Fruit fly (Drosophila melanogaster): ENCODE data around the gene CG14563.

DNA sequence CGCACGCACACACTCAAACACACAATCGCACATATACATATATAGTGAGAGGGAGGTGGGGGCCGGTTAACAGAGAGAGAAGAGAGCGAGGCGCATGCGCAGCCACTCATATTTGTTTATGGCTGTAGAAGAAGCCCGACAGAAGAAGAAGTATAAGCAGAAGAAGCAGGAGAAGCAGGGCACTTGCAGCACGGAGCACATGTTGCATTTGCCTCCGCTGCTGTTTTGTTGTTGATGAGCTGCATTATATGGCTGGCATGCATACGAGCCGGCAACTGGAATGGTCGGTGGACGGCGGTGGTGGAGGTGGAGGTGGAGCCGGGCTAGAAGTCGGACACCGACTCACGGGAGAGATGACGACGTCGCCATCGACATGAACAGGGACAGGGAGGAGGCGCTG, 41.8 kb downstream of the CG14563 start:
- TF ChIP-seq CG32121 (GFP tag; IDR thresholded peaks at IDR 0.05) (no peak), CG12605 (GFP tag; IDR thresholded peaks at IDR 0.05) (no peak), CG14655 (GFP tag; optimal IDR thresholded peaks at IDR 0.05) (no peak), CG8159 (tag; optimal IDR thresholded peaks at IDR 0.05) (no peak), CG15710 (tag; optimal IDR thresholded peaks at IDR 0.05) (no peak), CG34367 (tag; optimal IDR thresholded peaks at IDR 0.05) (no peak), fd96Ca (GFP tag; IDR thresholded peaks at IDR 0.05) (no peak), CG13204 (GFP tag; optimal IDR thresholded peaks at IDR 0.05) (peak; percentile 61), D1 (tag; optimal IDR thresholded peaks at IDR 0.05) (no peak), gl (tag; optimal IDR thresholded peaks at IDR 0.05) (no peak), Snoo (tag; optimal IDR thresholded peaks at IDR 0.05) (no peak), EcR (GFP tag; optimal IDR thresholded peaks at IDR 0.05) (peak; percentile 17)

All from whole organism, pupa.